Worm (Caenorhabditis elegans) whole organism, early embryonic: Measurements from ENCODE around the gene toe-1.
A peak's percentile ranks its signal among the peaks of the same experiment; 100 is the strongest.

Experiments
- ama-1 ChIP-seq: fragments of 150-350 bp; optimal IDR thresholded peaks from 2 replicates; lab custom pipeline; 2014
- ceh-13 ChIP-seq: fragments of 200-800 bp; sonication (Bioruptor generic); optimal IDR thresholded peaks from 2 replicates; lab custom pipeline; 2018; ENCODE audit warnings: mild to moderate bottlenecking, missing genetic modification characterization, missing compliant biosample characterization
- ceh-36 ChIP-seq: sonication (generic microtip); optimal IDR thresholded peaks from 2 replicates; lab custom pipeline; 2016; ENCODE audit warnings: missing genetic modification characterization, inconsistent platforms, missing compliant biosample characterization
- hmg-4 ChIP-seq: fragments of 200-800 bp; sonication (Bioruptor generic); optimal IDR thresholded peaks from 2 replicates; lab custom pipeline; 2018; ENCODE audit warnings: mild to moderate bottlenecking, missing genetic modification characterization, missing compliant biosample characterization

ce11 chrII:4454823-4455222, 29.9 kb downstream of the toe-1 start:
- TF ChIP-seq ama-1 (lab: Kevin White, UChicago) (no peak), ceh-13 (GFP tag; lab: Kevin White, UChicago) (no peak), hmg-4 (GFP tag; lab: Kevin White, UChicago) (no peak), ceh-36 (tag; lab: Kevin White, UChicago) (peak; percentile 50)
